Worm (Caenorhabditis elegans) whole organism, L1 larva: Measurements from ENCODE around the gene oac-1.
A peak's percentile ranks its signal among the peaks of the same experiment; 100 is the strongest.

Experiments used
- F16B12.6 ChIP-seq: fragments of 150-350 bp; optimal IDR thresholded peaks from 2 replicates; lab custom pipeline; 2014; ENCODE audit warnings: missing biosample characterization, missing genetic modification characterization
- alr-1 ChIP-seq: fragments of 200-800 bp; sonication (Bioruptor generic); optimal IDR thresholded peaks from 2 replicates; lab custom pipeline; 2018; ENCODE audit warnings: borderline replicate concordance, mild to moderate bottlenecking, missing genetic modification characterization, missing compliant biosample characterization
- ama-1 ChIP-seq: fragments of 150-350 bp; optimal IDR thresholded peaks from 2 replicates; lab custom pipeline; 2014
- ceh-63 ChIP-seq: fragments of 200-800 bp; sonication (Bioruptor generic); optimal IDR thresholded peaks from 2 replicates; lab custom pipeline; 2018; ENCODE audit warnings: mild to moderate bottlenecking, missing genetic modification characterization, missing compliant biosample characterization
- ceh-8 ChIP-seq: fragments of 200-800 bp; sonication (Bioruptor generic); optimal IDR thresholded peaks from 2 replicates; lab custom pipeline; 2018; ENCODE audit warnings: mild to moderate bottlenecking, missing genetic modification characterization, moderate library complexity, missing compliant biosample characterization
- ceh-82 ChIP-seq, 3 experiments: fragments of 150-350 bp in 1 of 3; sonication (generic microtip) in 2 of 3; optimal IDR thresholded peaks; 2 replicates each; lab custom pipeline; 2014 to 2017; ENCODE audit warnings: missing biosample characterization in 3 of 3, missing genetic modification characterization in 3 of 3
- efl-1 ChIP-seq, 4 experiments: fragments of 150-350 bp; optimal IDR thresholded peaks in 3 of 4; peaks in 1 of 4; 1 replicate in 1 of 4; 2 replicates in 3 of 4; lab custom pipeline; 2014; ENCODE audit warnings: missing biosample characterization in 2 of 4, missing genetic modification characterization in 2 of 4, missing genetic modification reagents in 2 of 4
- efl-3 ChIP-seq: fragments of 200-800 bp; sonication (Bioruptor generic); optimal IDR thresholded peaks from 2 replicates; lab custom pipeline; 2018; ENCODE audit warnings: mild to moderate bottlenecking, missing genetic modification characterization, missing compliant biosample characterization
- egl-27 ChIP-seq, 2 experiments: fragments of 150-350 bp in 1 of 2; sonication (generic microtip); optimal IDR thresholded peaks; 3 replicates each; lab custom pipeline; 2017 to 2018; ENCODE audit warnings: missing biosample characterization in 2 of 2, missing genetic modification characterization in 2 of 2, missing genetic modification reagents in 2 of 2
- hlh-17 ChIP-seq: fragments of 200-800 bp; sonication (Bioruptor generic); optimal IDR thresholded peaks from 2 replicates; lab custom pipeline; 2018; ENCODE audit warnings: missing genetic modification characterization, mild to moderate bottlenecking, missing compliant biosample characterization, moderate library complexity, borderline replicate concordance
- isw-1 ChIP-seq: fragments of 200-800 bp; sonication (Bioruptor generic); IDR thresholded peaks from 2 replicates; pipeline ENCODE4 v1.3.6; 2022; ENCODE audit warnings: missing genetic modification characterization, missing compliant biosample characterization
- lin-13 ChIP-seq: fragments of 150-350 bp; optimal IDR thresholded peaks from 2 replicates; lab custom pipeline; 2014; ENCODE audit warnings: missing biosample characterization, missing genetic modification reagents, missing genetic modification characterization
- lin-14 ChIP-seq: fragments of 200-800 bp; sonication (Bioruptor generic); optimal IDR thresholded peaks from 2 replicates; lab custom pipeline; 2018; ENCODE audit warnings: mild to moderate bottlenecking, missing genetic modification characterization, moderate library complexity, missing compliant biosample characterization
- lin-15B ChIP-seq: fragments of 150-350 bp; sonication (generic microtip); optimal IDR thresholded peaks from 3 replicates; lab custom pipeline; 2014; ENCODE audit warnings: missing biosample characterization, missing genetic modification characterization
- lin-35 ChIP-seq, 2 experiments: fragments of 150-350 bp; optimal IDR thresholded peaks; 2 replicates each; lab custom pipeline; 2014; ENCODE audit warnings: missing biosample characterization in 2 of 2, missing genetic modification characterization in 2 of 2, missing genetic modification reagents in 2 of 2
- lin-39 ChIP-seq: fragments of 150-350 bp; optimal IDR thresholded peaks from 2 replicates; lab custom pipeline; 2014; ENCODE audit warnings: missing biosample characterization, missing genetic modification reagents, missing genetic modification characterization
- lsy-2 ChIP-seq, 2 experiments: fragments of 150-350 bp; optimal IDR thresholded peaks; 2 replicates each; lab custom pipeline; 2014; ENCODE audit warnings: missing biosample characterization in 2 of 2, missing genetic modification characterization in 2 of 2
- mab-9 ChIP-seq: fragments of 200-800 bp; sonication (Bioruptor generic); IDR thresholded peaks from 2 replicates; pipeline ENCODE4 v1.3.6; 2022; ENCODE audit warnings: missing genetic modification reagents, missing genetic modification characterization, missing compliant biosample characterization
- mdl-1 ChIP-seq, 2 experiments: fragments of 150-350 bp; optimal IDR thresholded peaks; 2 replicates each; lab custom pipeline; 2014 to 2017; ENCODE audit warnings: missing biosample characterization in 2 of 2, missing genetic modification characterization in 2 of 2, inconsistent platforms in 1 of 2
- nhr-19 ChIP-seq: fragments of 200-800 bp; sonication (Bioruptor generic); conservative IDR thresholded peaks from 2 replicates; pipeline ENCODE4 v1.3.6; 2022; ENCODE audit warnings: missing genetic modification characterization, missing compliant biosample characterization
- nhr-28 ChIP-seq: fragments of 150-350 bp; optimal IDR thresholded peaks from 2 replicates; lab custom pipeline; 2014; ENCODE audit warnings: missing biosample characterization, missing genetic modification characterization
- nhr-77 ChIP-seq: fragments of 150-350 bp; optimal IDR thresholded peaks from 2 replicates; lab custom pipeline; 2014; ENCODE audit warnings: missing biosample characterization, missing genetic modification characterization
- nhr-85 ChIP-seq: sonication (generic microtip); peaks from one replicate; lab custom pipeline; 2016; ENCODE audit warnings: missing genetic modification characterization, inconsistent platforms, missing compliant biosample characterization
- nhr-90 ChIP-seq: sonication (generic microtip); optimal IDR thresholded peaks from 2 replicates; lab custom pipeline; 2016; ENCODE audit warnings: mild to moderate bottlenecking, missing genetic modification characterization, missing compliant biosample characterization; ENCODE audit not compliant: poor library complexity
- pax-3 ChIP-seq: fragments of 200-800 bp; sonication (Bioruptor generic); optimal IDR thresholded peaks from 2 replicates; lab custom pipeline; 2018; ENCODE audit warnings: mild to moderate bottlenecking, missing genetic modification characterization, moderate library complexity, missing compliant biosample characterization
- sox-4 ChIP-seq: sonication (generic microtip); optimal IDR thresholded peaks from 2 replicates; lab custom pipeline; 2016; ENCODE audit warnings: missing genetic modification characterization, missing compliant biosample characterization
- tlp-1 ChIP-seq: fragments of 150-350 bp; optimal IDR thresholded peaks from 2 replicates; lab custom pipeline; 2014; ENCODE audit warnings: missing biosample characterization, missing genetic modification characterization
- unc-130 ChIP-seq: fragments of 150-350 bp; optimal IDR thresholded peaks from 2 replicates; lab custom pipeline; 2017; ENCODE audit warnings: missing biosample characterization, missing genetic modification characterization, inconsistent platforms
- unc-86 ChIP-seq: sonication (generic microtip); optimal IDR thresholded peaks from 2 replicates; lab custom pipeline; 2016; ENCODE audit warnings: missing genetic modification characterization, missing compliant biosample characterization
- ztf-4 ChIP-seq: fragments of 150-350 bp; optimal IDR thresholded peaks from 2 replicates; lab custom pipeline; 2014; ENCODE audit warnings: missing biosample characterization, missing genetic modification characterization

oac-1 gene

DNA sequence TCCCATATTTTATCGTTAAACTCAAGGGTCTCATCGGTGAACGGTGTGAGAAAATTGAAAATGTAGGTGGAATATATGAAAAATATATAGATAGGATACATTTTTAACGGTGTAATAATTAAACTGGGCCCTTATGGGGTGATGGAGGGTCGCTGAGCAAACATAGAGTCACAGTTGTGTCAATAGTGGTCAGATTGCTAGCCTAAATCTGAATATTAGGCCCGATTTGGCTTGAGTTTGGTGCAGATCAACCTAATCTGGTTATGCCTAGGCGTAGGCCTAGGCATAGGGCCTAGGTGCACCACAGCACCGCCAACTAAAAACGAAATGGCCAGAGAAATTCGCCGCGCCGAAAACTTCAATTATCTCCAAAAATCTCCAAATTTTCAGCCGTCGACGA lies 42.2 kb downstream of the oac-1 start, which contains the start of gene phy-4:
Gene phy-4 (minus strand): TSS at position 101 of the 400 bp plus-strand sequence.
- TF ChIP-seq hlh-17 (GFP tag; lab: Kevin White, UChicago) (no peak), unc-86 (no peak), ama-1 (lab: Kevin White, UChicago) (no peak), lsy-2 (tag; optimal IDR thresholded peaks at IDR 0.05; lab: Kevin White, UChicago) (no peak), ceh-8 (GFP tag; lab: Kevin White, UChicago) (no peak), lin-14 (GFP tag; lab: Kevin White, UChicago) (no peak), F16B12.6 (tag; lab: Kevin White, UChicago) (no peak), tlp-1 (tag; lab: Kevin White, UChicago) (no peak)

DNA sequence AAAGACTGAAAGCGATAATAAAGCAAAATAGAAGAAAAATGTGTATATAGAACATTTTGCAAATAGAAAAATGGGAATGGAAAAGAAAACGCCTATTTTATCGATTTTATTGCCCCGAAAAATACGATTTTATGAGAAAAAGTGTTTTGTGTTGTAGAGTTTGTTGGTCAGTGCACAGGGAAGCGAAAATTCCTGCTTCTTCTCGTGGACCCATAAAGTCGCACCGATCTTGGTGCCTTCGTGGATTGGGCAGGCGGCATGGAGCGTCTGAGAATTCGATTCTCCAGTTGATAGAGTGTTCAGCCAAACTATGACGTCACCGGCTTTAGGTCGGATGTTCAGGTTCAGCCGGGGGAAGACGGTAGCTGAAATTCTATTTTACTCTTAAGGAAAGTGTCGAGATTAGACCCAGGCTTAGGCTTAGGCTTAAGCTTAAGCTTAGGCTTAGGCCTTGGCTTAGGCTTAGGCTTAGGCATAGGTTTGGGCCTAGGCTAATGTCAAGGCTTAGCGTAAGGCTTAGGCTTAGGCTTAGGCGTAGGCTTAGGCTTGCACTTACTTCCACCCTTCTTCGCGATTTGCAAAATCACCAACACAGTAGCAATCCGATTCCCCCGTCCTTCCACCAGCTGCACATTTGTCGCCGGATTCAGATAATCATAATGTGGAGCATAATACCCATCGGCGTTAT lies 43.4 kb downstream of the oac-1 start, which contains the start of gene Y43F8B.19:
Gene Y43F8B.19 (minus strand): TSS at position 51 of the 688 bp plus-strand sequence.
- TF ChIP-seq lsy-2 (tag; optimal IDR thresholded peaks at IDR 0.05; lab: Kevin White, UChicago) = no peak
- TF ChIP-seq efl-1 (optimal IDR thresholded peaks at IDR 0.05; lab: Kevin White, UChicago) = no peak
- peak in 1 of 2 experiments; percentile 6 for TF ChIP-seq efl-1 (GFP tag; optimal IDR thresholded peaks at IDR 0.05 in 1 of 2; lab: Kevin White, UChicago)

DNA sequence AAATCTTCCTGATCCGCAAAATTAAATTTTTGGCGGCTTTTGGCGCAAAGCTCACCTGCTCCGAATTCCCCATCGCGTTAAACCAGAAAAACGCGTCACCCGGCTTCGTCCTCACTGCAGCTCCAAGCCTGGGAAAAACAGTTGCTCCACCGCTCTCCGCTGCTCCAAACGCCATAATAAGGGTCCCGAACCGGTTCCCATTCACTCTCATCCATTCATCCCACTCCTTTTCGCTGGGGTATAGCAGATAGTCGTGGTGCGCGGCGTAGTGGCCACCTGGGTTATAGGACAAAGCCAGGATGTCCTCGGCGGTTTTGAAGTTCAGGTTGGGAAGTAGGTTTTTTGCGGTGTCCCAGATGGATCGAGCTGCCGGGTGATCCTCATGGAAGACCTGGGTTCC lies 44.8 kb downstream of the oac-1 start:
- TF ChIP-seq unc-130 = no peak
- no peak for TF ChIP-seq nhr-28 (tag; lab: Kevin White, UChicago)
- TF ChIP-seq nhr-85 (tag; lab: Kevin White, UChicago) = no peak
- no peak for TF ChIP-seq isw-1 (GFP tag; lab: Robert Waterston, UW)
- no peak for TF ChIP-seq lin-39 (tag; lab: Kevin White, UChicago)

DNA sequence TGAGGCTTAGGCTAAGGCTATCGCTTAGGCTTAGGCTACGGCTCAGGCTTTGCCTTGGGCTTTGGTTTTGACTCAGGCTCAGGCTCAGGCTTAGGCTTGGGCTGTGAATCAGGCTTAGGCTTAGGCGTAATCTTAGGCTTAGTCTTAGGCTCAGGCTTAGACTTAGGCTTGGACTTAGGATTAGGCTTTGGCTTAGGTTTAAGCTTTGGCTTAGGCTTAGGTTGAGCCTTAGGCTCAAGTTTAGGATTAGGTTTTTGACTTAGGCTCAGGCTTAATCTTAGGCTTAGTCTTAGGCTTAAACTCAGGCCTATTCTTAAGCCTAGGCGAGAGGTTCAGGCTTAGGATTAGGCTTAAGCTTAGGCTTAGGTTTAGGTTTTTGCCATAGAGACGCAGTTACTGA lies 45.4 kb downstream of the oac-1 start:
- TF ChIP-seq ceh-63 (GFP tag; lab: Kevin White, UChicago) (no peak), mdl-1 (tag; optimal IDR thresholded peaks at IDR 0.05; lab: Kevin White, UChicago) (no peak), nhr-90 (tag; lab: Kevin White, UChicago) (no peak), ztf-4 (tag; lab: Kevin White, UChicago) (no peak), lin-15B (tag; lab: Kevin White, UChicago) (no peak)

DNA sequence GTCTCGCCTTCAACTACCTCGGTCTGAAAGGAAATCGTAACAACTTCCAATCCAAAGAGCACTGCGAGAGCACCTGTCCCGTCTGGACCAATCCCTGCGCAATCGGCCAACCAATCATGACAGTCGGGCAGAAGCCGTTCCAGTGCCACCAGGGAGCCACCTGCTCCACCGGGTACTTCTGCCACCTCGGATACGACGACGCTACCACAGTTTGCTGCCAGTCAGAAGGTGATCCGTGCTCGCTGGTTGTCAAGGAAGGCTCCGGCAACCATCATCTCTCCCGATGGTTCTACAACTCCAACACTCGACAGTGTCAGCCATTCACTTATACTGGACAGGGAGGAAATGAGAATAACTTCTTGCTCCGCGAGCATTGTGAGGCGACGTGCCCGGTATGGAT lies 46.7 kb downstream of the oac-1 start:
- TF ChIP-seq hlh-17 (GFP tag; lab: Kevin White, UChicago) (no peak), efl-1 (optimal IDR thresholded peaks at IDR 0.05; lab: Kevin White, UChicago) (no peak), efl-1 (GFP tag; optimal IDR thresholded peaks at IDR 0.05 in 1 of 2; lab: Kevin White, UChicago) (peak in 1 of 2 experiments; percentile 19)

DNA sequence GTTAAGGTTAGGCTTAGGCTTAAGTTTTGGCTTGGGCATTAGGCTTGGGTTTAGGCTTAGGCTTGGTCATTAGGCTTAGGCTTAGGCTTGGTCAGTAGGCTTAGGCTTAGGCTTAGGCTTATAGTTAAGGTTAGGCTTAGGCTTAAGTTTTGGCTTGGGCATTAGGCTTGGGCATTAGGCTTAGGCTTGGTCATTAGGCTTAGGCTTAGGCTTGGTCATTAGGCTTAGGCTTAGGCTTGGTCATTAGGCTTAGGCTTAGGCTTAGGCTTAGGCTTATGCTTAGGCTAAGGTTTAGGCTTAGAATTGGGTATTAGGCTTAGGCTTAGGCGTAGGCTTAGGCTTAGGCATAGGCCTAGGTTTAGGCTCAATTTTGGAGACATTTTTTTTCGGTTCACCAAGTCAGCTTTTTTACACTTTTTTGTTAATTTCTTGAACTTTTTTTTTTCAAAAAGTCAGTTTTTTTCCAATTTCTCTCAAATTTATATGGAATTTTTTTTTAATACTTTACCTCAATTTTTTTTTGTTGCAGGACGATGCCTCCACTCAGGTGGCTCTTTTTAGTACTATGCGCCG lies 53.1 kb downstream of the oac-1 start, which contains the start of gene Y43F8B.3:
Gene Y43F8B.3 (plus strand): TSS at position 523 of the 573 bp plus-strand sequence.
- TF ChIP-seq efl-3 (GFP tag; lab: Kevin White, UChicago) (no peak), alr-1 (no peak), lin-35 (GFP tag; optimal IDR thresholded peaks at IDR 0.05; lab: Kevin White, UChicago) (no peak)

DNA sequence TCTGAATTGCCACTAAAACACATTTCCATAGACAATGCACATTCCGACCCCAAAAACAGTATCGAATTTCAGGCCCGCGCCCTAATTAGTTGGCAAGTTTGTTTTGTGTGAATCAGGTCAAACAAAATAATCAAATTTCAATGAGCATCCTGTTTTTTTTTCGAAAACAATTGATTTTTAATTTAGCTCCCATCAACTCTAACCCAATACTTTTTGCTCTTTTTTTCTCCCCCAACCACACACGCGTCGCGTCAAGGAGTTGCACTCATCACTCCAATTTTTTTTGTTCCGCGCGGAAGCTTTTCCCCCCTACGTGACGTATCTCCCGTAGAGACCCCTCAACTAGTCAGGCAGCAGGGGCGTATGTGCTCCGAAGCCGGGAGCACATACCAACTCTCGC lies 54.4 kb downstream of the oac-1 start:
- no peak for TF ChIP-seq nhr-77
- TF ChIP-seq nhr-28 (tag; lab: Kevin White, UChicago) = no peak
- TF ChIP-seq pax-3 (tag; lab: Kevin White, UChicago) = no peak
- no peak for TF ChIP-seq ceh-82 (tag; optimal IDR thresholded peaks at IDR 0.05; lab: Kevin White, UChicago)
- no peak for TF ChIP-seq tlp-1 (tag; lab: Kevin White, UChicago)
- no peak for TF ChIP-seq lin-13
- TF ChIP-seq mab-9 (GFP tag; lab: Robert Waterston, UW) = no peak
- TF ChIP-seq sox-4 (tag; lab: Kevin White, UChicago) = no peak
- no peak for TF ChIP-seq efl-3 (GFP tag; lab: Kevin White, UChicago)
- TF ChIP-seq hlh-17 (GFP tag; lab: Kevin White, UChicago) = no peak
- no peak for TF ChIP-seq egl-27 (tag; optimal IDR thresholded peaks at IDR 0.05; lab: Kevin White, UChicago)
- no peak for TF ChIP-seq nhr-85 (tag; lab: Kevin White, UChicago)
- no peak for TF ChIP-seq nhr-19 (GFP tag; lab: Robert Waterston, UW)
